Worm (Caenorhabditis elegans) whole organism, young adult: ENCODE data around the gene M03A1.8.

ENCODE experiments used
- F37B4.10 ChIP-seq: fragments of 200-800 bp; sonication (Bioruptor generic); IDR thresholded peaks from 2 replicates; pipeline ENCODE4 v1.3.6; 2022; ENCODE audit warnings: missing genetic modification characterization, missing compliant biosample characterization
- F49E8.2 ChIP-seq: sonication (generic microtip); optimal IDR thresholded peaks from 3 replicates; lab custom pipeline; 2017; ENCODE audit warnings: missing genetic modification characterization, mild to moderate bottlenecking, missing compliant biosample characterization, antibody characterized with exemption, moderate library complexity; ENCODE audit not compliant: insufficient read depth
- F57C9.4 ChIP-seq: sonication (generic microtip); optimal IDR thresholded peaks from 2 replicates; lab custom pipeline; 2017; ENCODE audit warnings: mild to moderate bottlenecking, missing genetic modification characterization, missing compliant biosample characterization
- Y53F4B.3 ChIP-seq: fragments of 200-800 bp; sonication (Bioruptor generic); IDR thresholded peaks from 2 replicates; pipeline ENCODE4 v1.3.6; 2022; ENCODE audit warnings: missing genetic modification reagents, missing genetic modification characterization, missing compliant biosample characterization
- attf-3 ChIP-seq: fragments of 200-800 bp; sonication (Bioruptor generic); conservative IDR thresholded peaks from 2 replicates; pipeline ENCODE4 v1.3.6; 2022; ENCODE audit warnings: missing genetic modification reagents, missing genetic modification characterization, missing compliant biosample characterization
- bed-1 ChIP-seq: fragments of 200-800 bp; sonication (Bioruptor generic); IDR thresholded peaks from 2 replicates; pipeline ENCODE4 v1.3.6; 2022; ENCODE audit warnings: missing genetic modification reagents, missing genetic modification characterization, missing compliant biosample characterization
- cebp-1 ChIP-seq, 2 experiments: fragments of 200-800 bp in 1 of 2; sonication (Bioruptor generic) in 1 of 2; sonication (generic microtip) in 1 of 2; IDR thresholded peaks in 1 of 2; optimal IDR thresholded peaks in 1 of 2; 2 replicates each; pipeline versions ENCODE4 v1.3.6 to Lab custom; 2017 to 2022; ENCODE audit warnings: missing compliant biosample characterization in 2 of 2, missing genetic modification characterization in 2 of 2, mild to moderate bottlenecking in 1 of 2, missing genetic modification reagents in 1 of 2, moderate library complexity in 1 of 2
- egrh-3 ChIP-seq: fragments of 200-800 bp; sonication (Bioruptor generic); IDR thresholded peaks from 2 replicates; pipeline ENCODE4 v1.3.6; 2022; ENCODE audit warnings: missing genetic modification reagents, missing genetic modification characterization, missing compliant biosample characterization
- him-1 ChIP-seq: sonication (generic microtip); optimal IDR thresholded peaks from 2 replicates; lab custom pipeline; 2016; ENCODE audit warnings: missing genotype, missing genetic modification reagents, missing genetic modification characterization, missing compliant biosample characterization
- snpc-1.1 ChIP-seq: sonication (generic microtip); optimal IDR thresholded peaks from 2 replicates; lab custom pipeline; 2017; ENCODE audit warnings: missing genetic modification characterization, mild to moderate bottlenecking, missing compliant biosample characterization, antibody characterized with exemption, moderate library complexity, missing genotype, missing genetic modification reagents; ENCODE audit not compliant: insufficient read depth
- snpc-4 ChIP-seq, 5 experiments: fragments of 150-350 bp in 1 of 5; sonication (generic microtip) in 4 of 5; optimal IDR thresholded peaks; 2 replicates each; lab custom pipeline; 2014 to 2018; ENCODE audit warnings: missing genetic modification characterization in 5 of 5, missing biosample characterization in 3 of 5, antibody characterized with exemption in 2 of 5, mild to moderate bottlenecking in 2 of 5, missing compliant biosample characterization in 2 of 5, missing genotype in 2 of 5, moderate library complexity in 2 of 5, missing genetic modification reagents in 1 of 5

DNA sequence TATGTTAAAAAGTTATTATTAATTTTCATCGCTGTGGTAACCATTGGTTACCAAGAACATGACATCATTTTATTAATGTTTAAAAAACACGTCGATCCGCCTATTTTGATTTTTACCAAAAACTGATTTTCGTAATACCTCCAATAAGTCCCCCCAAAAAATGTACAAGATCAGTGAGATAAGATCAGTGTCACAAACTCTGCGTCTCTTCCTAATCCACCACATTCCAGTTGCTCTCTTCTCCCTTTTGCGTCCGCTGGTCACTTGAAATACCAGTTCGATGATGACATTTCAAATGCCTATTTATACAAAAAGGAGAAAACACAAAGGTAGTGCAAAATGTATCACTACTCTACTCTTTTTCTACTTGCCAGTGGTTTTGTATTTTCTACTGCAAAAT is at the start of gene M03A1.8:
- TF ChIP-seq egrh-3 (GFP tag; lab: Robert Waterston, UW) (no peak), F37B4.10 (GFP tag; lab: Robert Waterston, UW) (no peak), attf-3 (GFP tag; lab: Robert Waterston, UW) (no peak), snpc-4 (GFP tag; optimal IDR thresholded peaks at IDR 0.05; lab: Kevin White, UChicago) (no peak), snpc-4 (tag; optimal IDR thresholded peaks at IDR 0.05; lab: Kevin White, UChicago) (no peak), Y53F4B.3 (no peak), F49E8.2 (tag; lab: Kevin White, UChicago) (no peak), snpc-1.1 (tag; lab: Kevin White, UChicago) (no peak), F57C9.4 (tag; lab: Kevin White, UChicago) (no peak), cebp-1 (GFP tag; IDR thresholded peaks at IDR 0.05; lab: Robert Waterston, UW) (no peak), cebp-1 (tag; optimal IDR thresholded peaks at IDR 0.05; lab: Kevin White, UChicago) (no peak), him-1 (no peak), bed-1 (no peak)
